Worm (Caenorhabditis elegans) whole organism, L3 larva: ENCODE measurements around the gene C48B4.3.

ENCODE experiments used
- ceh-28 ChIP-seq: fragments of 150-350 bp; optimal IDR thresholded peaks from 2 replicates; lab custom pipeline; 2014; ENCODE audit warnings: missing biosample characterization, missing genetic modification reagents, missing genetic modification characterization
- egl-27 ChIP-seq: sonication (generic microtip); optimal IDR thresholded peaks from 4 replicates; lab custom pipeline; 2017; ENCODE audit warnings: missing biosample characterization, missing genetic modification reagents, missing genetic modification characterization
- lin-39 ChIP-seq: fragments of 150-350 bp; optimal IDR thresholded peaks from 2 replicates; lab custom pipeline; 2018; ENCODE audit warnings: missing biosample characterization, missing genetic modification reagents, missing genetic modification characterization
- mdl-1 ChIP-seq: fragments of 150-350 bp; optimal IDR thresholded peaks from 2 replicates; lab custom pipeline; 2014; ENCODE audit warnings: missing biosample characterization, missing genetic modification characterization
- mml-1 ChIP-seq: fragments of 150-350 bp; sonication (generic microtip); optimal IDR thresholded peaks from 3 replicates; lab custom pipeline; 2014; ENCODE audit warnings: missing biosample characterization, missing genetic modification characterization
- nfya-1 ChIP-seq: sonication (generic microtip); optimal IDR thresholded peaks from 2 replicates; lab custom pipeline; 2017; ENCODE audit warnings: missing genetic modification characterization, mild to moderate bottlenecking, missing compliant biosample characterization, antibody characterized with exemption, moderate library complexity; ENCODE audit not compliant: insufficient read depth
- pha-4 ChIP-seq: fragments of 150-350 bp; optimal IDR thresholded peaks from 2 replicates; lab custom pipeline; 2014; ENCODE audit warnings: missing biosample characterization, missing genetic modification reagents, missing genetic modification characterization
- sea-2 ChIP-seq: fragments of 150-350 bp; sonication (generic microtip); optimal IDR thresholded peaks from 4 replicates; lab custom pipeline; 2014; ENCODE audit warnings: missing biosample characterization, missing genetic modification reagents, missing genetic modification characterization

C48B4.3 gene

ce11 chrIII:9542280-9542679 is 39.9 kb downstream of the C48B4.3 start, which contains the start of gene mut-7:
mut-7 (minus strand) TSS chrIII:9542380.
- TF ChIP-seq mml-1 (tag; lab: Kevin White, UChicago), result no peak
- no peak for TF ChIP-seq mdl-1 (tag; lab: Kevin White, UChicago)
- TF ChIP-seq lin-39 (tag; lab: Kevin White, UChicago), result no peak
- TF ChIP-seq egl-27 (tag; lab: Kevin White, UChicago), result no peak

ce11 chrIII:9538655-9539155 is 43.5 kb downstream of the C48B4.3 start, which contains the start of gene ZK1098.3:
ZK1098.3 (minus strand) TSS chrIII:9538705.
- TF ChIP-seq sea-2 (GFP tag; lab: Kevin White, UChicago), result no peak
- peak; percentile 67 for TF ChIP-seq pha-4
- peak; percentile 44 for TF ChIP-seq nfya-1
- TF ChIP-seq ceh-28 (tag; lab: Kevin White, UChicago), result peak; percentile 63
